Fruit fly (Drosophila melanogaster) whole organism, embryonic: Measurements from ENCODE around the gene CG5377.

Source experiments
- Adf1 ChIP-seq: fragments of 200-800 bp; sonication (Bioruptor generic); IDR thresholded peaks from 2 replicates; pipeline ENCODE4 v1.3.6; 2022; ENCODE audit warnings: missing biosample characterization, missing genetic modification characterization
- Awh ChIP-seq: fragments of 200-800 bp; sonication (Bioruptor generic); IDR thresholded peaks from 2 replicates; pipeline ENCODE4, ENCODE4 v1.3.6; 2022; ENCODE audit warnings: missing biosample characterization, missing genetic modification characterization
- Bgb ChIP-seq: fragments of 200-800 bp; sonication (Bioruptor generic); IDR thresholded peaks from 2 replicates; pipeline ENCODE4 v1.3.6; 2022; ENCODE audit warnings: missing biosample characterization, missing genetic modification characterization; ENCODE audit not compliant: partially characterized antibody
- CG11093 ChIP-seq: fragments of 200-800 bp; sonication (Bioruptor generic); IDR thresholded peaks from 3 replicates; pipeline ENCODE4 v1.3.6; 2022; ENCODE audit warnings: missing biosample characterization, missing genetic modification characterization
- CG11247 ChIP-seq: fragments of 200-800 bp; sonication (Bioruptor generic); IDR thresholded peaks from 2 replicates; pipeline ENCODE4 v1.3.6; 2022; ENCODE audit warnings: missing biosample characterization, missing genetic modification characterization
- CG12659 ChIP-seq: fragments of 200-800 bp; sonication (Bioruptor generic); optimal IDR thresholded peaks from 3 replicates; lab custom pipeline; 2017; ENCODE audit warnings: mild to moderate bottlenecking, missing biosample characterization, missing genetic modification reagents, missing genetic modification characterization
- CG14441 ChIP-seq: fragments of 200-800 bp; sonication (Bioruptor generic); IDR thresholded peaks from 2 replicates; pipeline ENCODE4 v1.3.6; 2022; ENCODE audit warnings: missing biosample characterization, missing genetic modification characterization
- CG17186 ChIP-seq: fragments of 200-800 bp; sonication (Bioruptor generic); optimal IDR thresholded peaks from 3 replicates; lab custom pipeline; 2017; ENCODE audit warnings: missing biosample characterization, missing genetic modification reagents, missing genetic modification characterization
- CG1832 ChIP-seq: fragments of 200-800 bp; sonication (Bioruptor generic); optimal IDR thresholded peaks from 2 replicates; lab custom pipeline; 2017; ENCODE audit warnings: missing biosample characterization, mild to moderate bottlenecking, missing genetic modification characterization, inconsistent platforms
- CG2712 ChIP-seq: fragments of 200-800 bp; optimal IDR thresholded peaks from 3 replicates; lab custom pipeline; 2019; ENCODE audit warnings: missing biosample characterization, mild to moderate bottlenecking, missing genetic modification characterization, moderate library complexity
- CG2889 ChIP-seq: fragments of 200-800 bp; sonication (Bioruptor generic); IDR thresholded peaks from 3 replicates; pipeline ENCODE4 v1.3.6; 2022; ENCODE audit warnings: missing biosample characterization, missing genetic modification characterization
- CG3065 ChIP-seq: fragments of 200-800 bp; sonication (Bioruptor generic); optimal IDR thresholded peaks from 2 replicates; lab custom pipeline; 2016; ENCODE audit warnings: missing biosample characterization, missing genetic modification characterization
- CG31224 ChIP-seq: fragments of 200-800 bp; sonication (Bioruptor generic); IDR thresholded peaks from 2 replicates; pipeline ENCODE4 v1.3.6; 2022; ENCODE audit warnings: missing biosample characterization, missing genetic modification characterization
- CG3163 ChIP-seq: fragments of 200-800 bp; sonication (Bioruptor generic); optimal IDR thresholded peaks from 3 replicates; lab custom pipeline; 2016; ENCODE audit warnings: missing biosample characterization, missing genetic modification characterization
- CG4854 ChIP-seq: fragments of 200-800 bp; sonication (Bioruptor generic); optimal IDR thresholded peaks from 2 replicates; lab custom pipeline; 2016; ENCODE audit warnings: missing biosample characterization, missing genetic modification characterization, inconsistent platforms
- CG5180 ChIP-seq: fragments of 200-800 bp; sonication (Bioruptor generic); optimal IDR thresholded peaks from 3 replicates; lab custom pipeline; 2017; ENCODE audit warnings: missing biosample characterization, missing genetic modification characterization, mild to moderate bottlenecking, moderate library complexity, missing genetic modification reagents
- CG5245 ChIP-seq: fragments of 200-800 bp; sonication (Bioruptor generic); optimal IDR thresholded peaks from 3 replicates; lab custom pipeline; 2016; ENCODE audit warnings: missing biosample characterization, missing genetic modification characterization
- CG6765 ChIP-seq: fragments of 200-800 bp; sonication (Bioruptor generic); optimal IDR thresholded peaks from 3 replicates; lab custom pipeline; 2017; ENCODE audit warnings: missing biosample characterization, mild to moderate bottlenecking, missing genetic modification characterization
- CG7928 ChIP-seq: fragments of 200-800 bp; sonication (Bioruptor generic); optimal IDR thresholded peaks from 2 replicates; lab custom pipeline; 2017; ENCODE audit warnings: missing biosample characterization, mild to moderate bottlenecking, missing genetic modification characterization
- CG8478 ChIP-seq: fragments of >200 bp; optimal IDR thresholded peaks from 2 replicates; lab custom pipeline; 2018
- CG8924 ChIP-seq: fragments of 200-800 bp; optimal IDR thresholded peaks from 3 replicates; lab custom pipeline; 2019; ENCODE audit warnings: missing biosample characterization, mild to moderate bottlenecking, missing genetic modification characterization, moderate library complexity
- CG9932 ChIP-seq: fragments of 200-800 bp; sonication (Bioruptor generic); IDR thresholded peaks from 2 replicates; pipeline ENCODE4 v1.3.6; 2022; ENCODE audit warnings: missing biosample characterization, missing genetic modification characterization
- D19B ChIP-seq: fragments of 200-800 bp; sonication (Bioruptor generic); optimal IDR thresholded peaks from 2 replicates; lab custom pipeline; 2017; ENCODE audit warnings: missing biosample characterization, mild to moderate bottlenecking, missing genetic modification characterization
- Dll ChIP-seq: fragments of 200-800 bp; sonication (Bioruptor generic); IDR thresholded peaks from 4 replicates; pipeline ENCODE4 v1.3.6; 2022; ENCODE audit warnings: missing biosample characterization, missing genetic modification characterization; ENCODE audit not compliant: partially characterized antibody
- Dref ChIP-seq: fragments of 200-800 bp; sonication (Bioruptor generic); IDR thresholded peaks from 2 replicates; pipeline ENCODE4 v1.3.6; 2022; ENCODE audit warnings: missing biosample characterization, missing genetic modification characterization
- Ets65A ChIP-seq: fragments of 200-800 bp; sonication (Bioruptor generic); peaks from one replicate; lab custom pipeline; 2016; ENCODE audit warnings: missing biosample characterization, missing genetic modification characterization
- Ets97D ChIP-seq: fragments of 200-800 bp; sonication (Bioruptor generic); optimal IDR thresholded peaks from 3 replicates; lab custom pipeline; 2016; ENCODE audit warnings: missing biosample characterization, missing genetic modification characterization
- HmgZ ChIP-seq: fragments of 200-800 bp; sonication (Bioruptor generic); optimal IDR thresholded peaks from 2 replicates; lab custom pipeline; 2018; ENCODE audit warnings: missing biosample characterization, mild to moderate bottlenecking, missing genetic modification characterization
- Med ChIP-seq: fragments of 200-800 bp; sonication (Bioruptor generic); peaks from one replicate; lab custom pipeline; 2016; ENCODE audit warnings: missing biosample characterization, missing genetic modification characterization, mild to moderate bottlenecking, inconsistent platforms, moderate library complexity
- Oaz ChIP-seq: fragments of 200-800 bp; sonication (Bioruptor generic); IDR thresholded peaks from 2 replicates; pipeline ENCODE4 v1.3.6; 2022; ENCODE audit warnings: missing biosample characterization, missing genetic modification characterization
- Opbp ChIP-seq: fragments of 200-800 bp; sonication (Bioruptor generic); IDR thresholded peaks from 3 replicates; pipeline ENCODE4 v1.3.6; 2022; ENCODE audit warnings: missing biosample characterization, missing genetic modification characterization; ENCODE audit not compliant: partially characterized antibody
- Pdp1 ChIP-seq, 2 experiments: fragments of 200-800 bp; sonication (Bioruptor generic); optimal IDR thresholded peaks; 3 replicates each; lab custom pipeline; 2016; ENCODE audit warnings: missing biosample characterization in 2 of 2, missing genetic modification characterization in 2 of 2, mild to moderate bottlenecking in 1 of 2, moderate library complexity in 1 of 2
- Sox102F ChIP-seq: fragments of 200-800 bp; sonication (Bioruptor generic); optimal IDR thresholded peaks from 2 replicates; lab custom pipeline; 2018; ENCODE audit warnings: missing biosample characterization, mild to moderate bottlenecking, missing genetic modification characterization, moderate library complexity
- Trl ChIP-seq, 3 experiments: fragments of >200 bp in 2 of 3; fragments of 200-800 bp in 1 of 3; sonication (Bioruptor generic) in 1 of 3; optimal IDR thresholded peaks; 2 replicates in 1 of 3; 3 replicates in 2 of 3; lab custom pipeline; 2016 to 2017; ENCODE audit warnings: missing biosample characterization in 1 of 3, missing genetic modification characterization in 1 of 3
- al ChIP-seq: fragments of 200-800 bp; sonication (Bioruptor generic); IDR thresholded peaks from 2 replicates; pipeline ENCODE4 v1.3.6; 2022; ENCODE audit warnings: missing biosample characterization, missing genetic modification characterization
- cg ChIP-seq: fragments of 200-800 bp; sonication (Bioruptor generic); optimal IDR thresholded peaks from 3 replicates; lab custom pipeline; 2019; ENCODE audit warnings: missing biosample characterization, mild to moderate bottlenecking, missing genetic modification characterization, moderate library complexity
- ci ChIP-seq: fragments of 200-800 bp; sonication (Bioruptor generic); IDR thresholded peaks from 3 replicates; pipeline ENCODE4 v1.3.6; 2022; ENCODE audit warnings: missing biosample characterization, missing genetic modification characterization
- crp ChIP-seq, 2 experiments: fragments of 200-800 bp; sonication (Bioruptor generic); optimal IDR thresholded peaks; 2 replicates in 1 of 2; 3 replicates in 1 of 2; lab custom pipeline; 2017; ENCODE audit warnings: missing biosample characterization in 2 of 2, missing genetic modification characterization in 2 of 2, mild to moderate bottlenecking in 1 of 2, moderate library complexity in 1 of 2
- ewg ChIP-seq: fragments of 200-800 bp; sonication (Bioruptor generic); optimal IDR thresholded peaks from 3 replicates; lab custom pipeline; 2017; ENCODE audit warnings: mild to moderate bottlenecking, missing biosample characterization, missing genetic modification reagents, missing genetic modification characterization
- gcm2 ChIP-seq: fragments of 200-800 bp; sonication (Bioruptor generic); optimal IDR thresholded peaks from 2 replicates; lab custom pipeline; 2016; ENCODE audit warnings: missing biosample characterization, missing genetic modification characterization
- gfzf ChIP-seq: fragments of 200-800 bp; sonication (Bioruptor generic); optimal IDR thresholded peaks from 2 replicates; lab custom pipeline; 2016; ENCODE audit warnings: missing biosample characterization, mild to moderate bottlenecking, missing genetic modification characterization, moderate library complexity
- gsb ChIP-seq: fragments of 200-800 bp; sonication (Bioruptor generic); IDR thresholded peaks from 2 replicates; pipeline ENCODE4 v1.3.6; 2022; ENCODE audit warnings: missing biosample characterization, missing genetic modification characterization
- lilli ChIP-seq: fragments of 200-800 bp; sonication (Bioruptor generic); optimal IDR thresholded peaks from 3 replicates; lab custom pipeline; 2016; ENCODE audit warnings: missing biosample characterization, missing genetic modification characterization
- pzg ChIP-seq: fragments of 200-800 bp; sonication (Bioruptor generic); optimal IDR thresholded peaks from 3 replicates; lab custom pipeline; 2018; ENCODE audit warnings: missing biosample characterization, mild to moderate bottlenecking, missing genetic modification characterization, moderate library complexity
- ranshi ChIP-seq: fragments of 200-800 bp; sonication (Bioruptor generic); IDR thresholded peaks from 2 replicates; pipeline ENCODE4 v1.3.6; 2022; ENCODE audit warnings: missing biosample characterization, missing genetic modification characterization
- row ChIP-seq: fragments of 200-800 bp; sonication (Bioruptor generic); IDR thresholded peaks from 3 replicates; pipeline ENCODE4 v1.3.6; 2022; ENCODE audit warnings: missing biosample characterization, missing genetic modification characterization
- ttk ChIP-seq: fragments of 200-800 bp; sonication (Bioruptor generic); IDR thresholded peaks from 2 replicates; pipeline ENCODE4 v2.1.2; 2022; ENCODE audit warnings: missing biosample characterization, missing genetic modification characterization

CG5377 gene

dm6 chr3R:22487037-22487492, 19.1 kb upstream of the CG5377 start, which contains the start of gene Pfdn5 (continued):
- no peak for TF ChIP-seq CG31224 (GFP tag; lab: Robert Waterston, UW)
- TF ChIP-seq CG8478, result no peak

dm6 chr3R:22483537-22483936, 15.6 kb upstream of the CG5377 start:
- TF ChIP-seq CG8478 (no peak), Ets65A (GFP tag; lab: Kevin White, UChicago) (peak; percentile 92)

dm6 chr3R:22470064-22470463, 2.1 kb upstream of the CG5377 start:
- TF ChIP-seq cg (GFP tag; lab: Kevin White, UChicago), result peak; percentile 48
- TF ChIP-seq ranshi (GFP tag; lab: Robert Waterston, UW), result no peak
- no peak for TF ChIP-seq Dll (GFP tag; lab: Robert Waterston, UW)
- TF ChIP-seq Trl (optimal IDR thresholded peaks at IDR 0.05; lab: Kevin White, UChicago), result peak; percentile 39 to 56
- no peak for TF ChIP-seq Trl (GFP tag; optimal IDR thresholded peaks at IDR 0.05; lab: Kevin White, UChicago)
- no peak for TF ChIP-seq CG17186 (GFP tag; lab: Kevin White, UChicago)
- TF ChIP-seq CG11247 (GFP tag; lab: Robert Waterston, UW), result no peak
- TF ChIP-seq CG2889 (GFP tag; lab: Robert Waterston, UW), result no peak
- peak; percentile 3 for TF ChIP-seq CG12659
- peak; percentile 89 for TF ChIP-seq ewg (GFP tag; lab: Kevin White, UChicago)
- no peak for TF ChIP-seq CG5245 (GFP tag; lab: Kevin White, UChicago)
- TF ChIP-seq CG5180 (GFP tag; lab: Kevin White, UChicago), result no peak
- no peak for TF ChIP-seq pzg (GFP tag; lab: Kevin White, UChicago)
- TF ChIP-seq Pdp1 (GFP tag; optimal IDR thresholded peaks at IDR 0.05; lab: Kevin White, UChicago), result no peak
- no peak for TF ChIP-seq CG7928 (GFP tag; lab: Kevin White, UChicago)
- no peak for TF ChIP-seq CG8924 (tag; lab: Kevin White, UChicago)
- TF ChIP-seq crp (GFP tag; optimal IDR thresholded peaks at IDR 0.05; lab: Kevin White, UChicago), result no peak
- TF ChIP-seq ttk (GFP tag; lab: Robert Waterston, UW), result no peak
- no peak for TF ChIP-seq D19B (GFP tag; lab: Kevin White, UChicago)
- TF ChIP-seq CG2712 (tag; lab: Kevin White, UChicago), result no peak
- TF ChIP-seq CG3065, result no peak
- no peak for TF ChIP-seq CG3163 (GFP tag; lab: Kevin White, UChicago)
- peak; percentile 18 for TF ChIP-seq CG6765 (GFP tag; lab: Kevin White, UChicago)
- TF ChIP-seq gfzf (GFP tag; lab: Kevin White, UChicago), result no peak
- TF ChIP-seq ci, result peak; percentile 18; the same call in 1 of the 3 replicates
- TF ChIP-seq gcm2 (GFP tag; lab: Kevin White, UChicago), result no peak
- no peak for TF ChIP-seq gsb (GFP tag; lab: Robert Waterston, UW)
- TF ChIP-seq al, result no peak
- TF ChIP-seq Adf1, result no peak
- TF ChIP-seq CG1832 (GFP tag; lab: Kevin White, UChicago), result peak; percentile 35
- TF ChIP-seq HmgZ (tag; lab: Kevin White, UChicago), result no peak
- no peak for TF ChIP-seq row (GFP tag; lab: Robert Waterston, UW)
- peak; percentile 26 for TF ChIP-seq Med
- 0 out of 2 replicates have a peak, but pooled peaks have one; percentile 16 for TF ChIP-seq Dref
- no peak for TF ChIP-seq CG9932
- peak; percentile 66 for TF ChIP-seq Opbp (GFP tag; lab: Robert Waterston, UW)
- no peak for TF ChIP-seq Bgb (GFP tag; lab: Robert Waterston, UW)
- no peak for TF ChIP-seq Sox102F
- no peak for TF ChIP-seq CG11093 (GFP tag; lab: Robert Waterston, UW)
- peak; percentile 19 for TF ChIP-seq Ets97D
- TF ChIP-seq CG4854 (GFP tag; lab: Kevin White, UChicago), result no peak
- TF ChIP-seq Oaz, result 0 out of 2 replicates have a peak, but pooled peaks have one; percentile 9
- TF ChIP-seq Awh (GFP tag; lab: Robert Waterston, UW), result no peak
- no peak for TF ChIP-seq CG14441 (GFP tag; lab: Robert Waterston, UW)
- TF ChIP-seq lilli (GFP tag; lab: Kevin White, UChicago), result no peak
